Worm (Caenorhabditis elegans) whole organism, late embryonic: Measurements from ENCODE around the gene F31F6.1.

ENCODE experiments used
- C08G9.2 ChIP-seq: sonication (generic microtip); optimal IDR thresholded peaks from 2 replicates; lab custom pipeline; 2016; ENCODE audit warnings: mild to moderate bottlenecking, missing genetic modification characterization, moderate library complexity, missing compliant biosample characterization
- C38D4.7 ChIP-seq: fragments of 200-800 bp; sonication (Bioruptor generic); optimal IDR thresholded peaks from 2 replicates; lab custom pipeline; 2018; ENCODE audit warnings: mild to moderate bottlenecking, missing genetic modification characterization, moderate library complexity, missing compliant biosample characterization
- F13H6.1 ChIP-seq: sonication (generic microtip); optimal IDR thresholded peaks from 2 replicates; lab custom pipeline; 2016; ENCODE audit warnings: missing genetic modification characterization, missing compliant biosample characterization
- K09A11.1 ChIP-seq: sonication (generic microtip); optimal IDR thresholded peaks from 2 replicates; lab custom pipeline; 2017; ENCODE audit warnings: antibody characterized with exemption, mild to moderate bottlenecking, missing genetic modification characterization, missing compliant biosample characterization; ENCODE audit not compliant: insufficient read depth
- T23F11.4 ChIP-seq: fragments of 200-800 bp; sonication (Bioruptor generic); optimal IDR thresholded peaks from 2 replicates; lab custom pipeline; 2018; ENCODE audit warnings: mild to moderate bottlenecking, missing genetic modification characterization, missing compliant biosample characterization
- Y22D7AL.16 ChIP-seq: sonication (generic microtip); optimal IDR thresholded peaks from 2 replicates; lab custom pipeline; 2016; ENCODE audit warnings: missing genetic modification characterization, missing compliant biosample characterization
- ceh-24 ChIP-seq: sonication (generic microtip); optimal IDR thresholded peaks from 2 replicates; lab custom pipeline; 2016; ENCODE audit warnings: mild to moderate bottlenecking, missing genetic modification characterization, missing compliant biosample characterization
- ceh-30 ChIP-seq: fragments of 150-350 bp; optimal IDR thresholded peaks from 2 replicates; lab custom pipeline; 2014; ENCODE audit warnings: missing biosample characterization, missing genetic modification characterization
- ceh-34 ChIP-seq: sonication (generic microtip); optimal IDR thresholded peaks from 2 replicates; lab custom pipeline; 2016; ENCODE audit warnings: mild to moderate bottlenecking, missing genetic modification characterization, missing compliant biosample characterization
- ceh-45 ChIP-seq: fragments of 200-800 bp; sonication (Bioruptor generic); IDR thresholded peaks from 2 replicates; pipeline ENCODE4 v1.3.6; 2022; ENCODE audit warnings: missing genetic modification reagents, missing genetic modification characterization, missing compliant biosample characterization
- ceh-48 ChIP-seq: sonication (generic microtip); optimal IDR thresholded peaks from 2 replicates; lab custom pipeline; 2016; ENCODE audit warnings: missing genetic modification characterization, inconsistent platforms, missing compliant biosample characterization
- ceh-6 ChIP-seq: fragments of 200-800 bp; sonication (Bioruptor generic); optimal IDR thresholded peaks from 2 replicates; lab custom pipeline; 2018; ENCODE audit warnings: mild to moderate bottlenecking, missing genetic modification characterization, missing compliant biosample characterization
- ceh-9 ChIP-seq: sonication (generic microtip); optimal IDR thresholded peaks from 2 replicates; lab custom pipeline; 2016; ENCODE audit warnings: mild to moderate bottlenecking, missing genetic modification characterization, inconsistent platforms, missing compliant biosample characterization
- che-1 ChIP-seq: sonication (generic microtip); optimal IDR thresholded peaks from 2 replicates; lab custom pipeline; 2016; ENCODE audit warnings: mild to moderate bottlenecking, missing genetic modification characterization, missing compliant biosample characterization
- dmd-4 ChIP-seq: sonication (generic microtip); optimal IDR thresholded peaks from 2 replicates; lab custom pipeline; 2016; ENCODE audit warnings: borderline replicate concordance, missing genetic modification characterization, missing compliant biosample characterization
- dve-1 ChIP-seq: sonication (generic microtip); optimal IDR thresholded peaks from 2 replicates; lab custom pipeline; 2017; ENCODE audit warnings: antibody characterized with exemption, mild to moderate bottlenecking, missing genetic modification characterization, missing compliant biosample characterization
- eyg-1 ChIP-seq: sonication (generic microtip); optimal IDR thresholded peaks from 2 replicates; lab custom pipeline; 2016; ENCODE audit warnings: missing genotype, missing genetic modification characterization, missing compliant biosample characterization
- fkh-6 ChIP-seq: sonication (generic microtip); optimal IDR thresholded peaks from 2 replicates; lab custom pipeline; 2016; ENCODE audit warnings: missing genetic modification characterization, missing compliant biosample characterization
- hlh-13 ChIP-seq: fragments of 200-800 bp; sonication (Bioruptor generic); optimal IDR thresholded peaks from 2 replicates; lab custom pipeline; 2018; ENCODE audit warnings: mild to moderate bottlenecking, missing genetic modification characterization, missing compliant biosample characterization
- hlh-15 ChIP-seq: sonication (generic microtip); optimal IDR thresholded peaks from 2 replicates; lab custom pipeline; 2016; ENCODE audit warnings: missing genetic modification characterization, missing compliant biosample characterization
- hlh-6 ChIP-seq: sonication (generic microtip); optimal IDR thresholded peaks from 2 replicates; lab custom pipeline; 2016; ENCODE audit warnings: missing genotype, missing genetic modification characterization, missing compliant biosample characterization
- lin-11 ChIP-seq: fragments of 200-800 bp; sonication (Bioruptor generic); optimal IDR thresholded peaks from 2 replicates; lab custom pipeline; 2018; ENCODE audit warnings: mild to moderate bottlenecking, missing genetic modification characterization, missing compliant biosample characterization
- madf-2 ChIP-seq: sonication (generic microtip); optimal IDR thresholded peaks from 2 replicates; lab custom pipeline; 2017; ENCODE audit warnings: missing genetic modification characterization, missing compliant biosample characterization
- nfya-1 ChIP-seq: sonication (generic microtip); optimal IDR thresholded peaks from 2 replicates; lab custom pipeline; 2017; ENCODE audit warnings: missing genetic modification characterization, mild to moderate bottlenecking, missing compliant biosample characterization, antibody characterized with exemption, moderate library complexity
- nhr-11 ChIP-seq: fragments of 150-350 bp; optimal IDR thresholded peaks from 2 replicates; lab custom pipeline; 2014; ENCODE audit warnings: missing biosample characterization, missing genetic modification characterization
- nhr-232 ChIP-seq: sonication (generic microtip); optimal IDR thresholded peaks from 2 replicates; lab custom pipeline; 2016; ENCODE audit warnings: missing genetic modification characterization, missing compliant biosample characterization
- npax-4 ChIP-seq: sonication (generic microtip); optimal IDR thresholded peaks from 2 replicates; lab custom pipeline; 2016; ENCODE audit warnings: missing genetic modification characterization, missing compliant biosample characterization
- odd-2 ChIP-seq: sonication (generic microtip); optimal IDR thresholded peaks from 2 replicates; lab custom pipeline; 2017; ENCODE audit warnings: antibody characterized with exemption, mild to moderate bottlenecking, missing genetic modification characterization, missing compliant biosample characterization
- pat-9 ChIP-seq: fragments of 200-800 bp; sonication (Bioruptor generic); optimal IDR thresholded peaks from 2 replicates; lab custom pipeline; 2018; ENCODE audit warnings: mild to moderate bottlenecking, missing genetic modification characterization, moderate library complexity, missing compliant biosample characterization
- pax-1 ChIP-seq: fragments of 150-350 bp; optimal IDR thresholded peaks from 2 replicates; lab custom pipeline; 2014; ENCODE audit warnings: missing biosample characterization, missing genetic modification characterization
- pha-2 ChIP-seq: sonication (generic microtip); optimal IDR thresholded peaks from 2 replicates; lab custom pipeline; 2017; ENCODE audit warnings: mild to moderate bottlenecking, missing genetic modification characterization, missing compliant biosample characterization
- pha-4 ChIP-seq: fragments of 150-350 bp; optimal IDR thresholded peaks from 2 replicates; lab custom pipeline; 2018; ENCODE audit warnings: missing biosample characterization, missing genetic modification reagents, missing genetic modification characterization
- pqm-1 ChIP-seq: sonication (generic microtip); optimal IDR thresholded peaks from 2 replicates; lab custom pipeline; 2016; ENCODE audit warnings: missing genetic modification characterization, missing compliant biosample characterization
- pros-1 ChIP-seq: fragments of 150-350 bp; optimal IDR thresholded peaks from 2 replicates; lab custom pipeline; 2014; ENCODE audit warnings: missing biosample characterization, missing genetic modification reagents, missing genetic modification characterization
- rnt-1 ChIP-seq: sonication (generic microtip); optimal IDR thresholded peaks from 2 replicates; lab custom pipeline; 2016; ENCODE audit warnings: missing genetic modification characterization, missing compliant biosample characterization
- sdc-2 ChIP-seq: sonication (generic microtip); optimal IDR thresholded peaks from 2 replicates; lab custom pipeline; 2016; ENCODE audit warnings: missing genotype, missing genetic modification characterization, missing compliant biosample characterization
- syd-9 ChIP-seq: sonication (generic microtip); optimal IDR thresholded peaks from 2 replicates; lab custom pipeline; 2016; ENCODE audit warnings: mild to moderate bottlenecking, missing genetic modification characterization, moderate library complexity, missing compliant biosample characterization
- ttx-3 ChIP-seq: sonication (generic microtip); optimal IDR thresholded peaks from 2 replicates; lab custom pipeline; 2016; ENCODE audit warnings: missing genetic modification reagents, missing genetic modification characterization, missing compliant biosample characterization
- unc-55 ChIP-seq: sonication (generic microtip); optimal IDR thresholded peaks from 2 replicates; lab custom pipeline; 2017; ENCODE audit warnings: missing biosample characterization, missing genetic modification reagents, missing genetic modification characterization
- zip-5 ChIP-seq: sonication (generic microtip); optimal IDR thresholded peaks from 2 replicates; lab custom pipeline; 2016; ENCODE audit warnings: missing genetic modification characterization, missing compliant biosample characterization
- ztf-16 ChIP-seq: sonication (generic microtip); optimal IDR thresholded peaks from 2 replicates; lab custom pipeline; 2017; ENCODE audit warnings: missing genetic modification characterization, missing compliant biosample characterization

F31F6.1 gene

DNA sequence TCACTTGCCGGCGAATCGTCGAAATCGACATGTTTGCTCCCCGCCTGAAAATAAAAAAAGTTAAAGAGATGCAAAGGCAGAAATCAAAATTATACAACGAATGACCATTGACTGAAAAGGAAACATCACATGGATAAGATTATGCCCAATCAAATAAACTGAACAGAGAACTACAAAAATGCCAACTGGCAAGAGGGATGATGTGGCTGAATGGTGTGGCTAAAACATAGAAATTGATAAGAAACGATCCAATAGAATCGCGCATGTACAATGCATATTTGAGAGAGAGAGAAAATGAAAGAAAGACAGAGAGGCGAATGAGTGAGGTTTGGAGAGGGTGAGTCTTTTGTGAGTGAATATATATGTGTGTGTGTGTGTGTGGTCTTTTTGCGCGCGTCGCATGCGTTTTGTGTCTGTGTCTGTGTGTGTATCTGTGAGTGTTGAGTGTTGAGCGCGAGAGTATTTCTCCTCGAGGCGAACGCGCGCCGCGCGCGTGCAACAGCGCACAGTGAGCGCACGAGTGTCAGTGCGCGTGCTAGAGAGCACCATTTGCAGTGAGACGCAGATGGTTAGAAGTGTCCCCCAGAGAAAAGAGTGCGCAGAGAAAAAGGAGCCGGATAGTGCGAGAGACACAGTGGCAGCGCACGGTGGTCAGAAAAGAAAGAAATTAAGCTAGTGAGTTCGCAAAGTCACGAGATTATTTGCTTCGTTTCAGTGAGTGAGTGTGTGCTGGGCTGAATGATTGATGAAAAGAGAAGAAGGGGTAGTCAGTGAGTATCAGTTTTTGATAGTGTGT, 49.4 kb downstream of the F31F6.1 start, which contains the start of gene epn-1 (continued):
- TF ChIP-seq pqm-1 (tag; lab: Kevin White, UChicago): peak; percentile 88
- no peak for TF ChIP-seq hlh-15
- TF ChIP-seq ceh-6 (GFP tag; lab: Kevin White, UChicago): peak; percentile 54
- TF ChIP-seq lin-11 (tag; lab: Kevin White, UChicago): peak; percentile 11
- no peak for TF ChIP-seq che-1
- peak; percentile 94 for TF ChIP-seq sdc-2 (tag; lab: Kevin White, UChicago)
- peak; percentile 53 for TF ChIP-seq T23F11.4 (GFP tag; lab: Kevin White, UChicago)
- no peak for TF ChIP-seq pax-1 (tag; lab: Kevin White, UChicago)
- TF ChIP-seq ceh-9: no peak
- peak; percentile 76 for TF ChIP-seq C08G9.2
- no peak for TF ChIP-seq pha-4 (tag; lab: Kevin White, UChicago)
- TF ChIP-seq madf-2: peak; percentile 81
- TF ChIP-seq pat-9 (tag; lab: Kevin White, UChicago): peak; percentile 52
- TF ChIP-seq ztf-16 (tag; lab: Kevin White, UChicago): peak; percentile 50
- no peak for TF ChIP-seq ceh-30 (tag; lab: Kevin White, UChicago)
- no peak for TF ChIP-seq nhr-11 (tag; lab: Kevin White, UChicago)
- TF ChIP-seq zip-5 (tag; lab: Kevin White, UChicago): peak; percentile 16
- no peak for TF ChIP-seq pha-2 (tag; lab: Kevin White, UChicago)
- TF ChIP-seq hlh-6 (tag; lab: Kevin White, UChicago): peak; percentile 59
- peak; percentile 76 for TF ChIP-seq syd-9 (tag; lab: Kevin White, UChicago)
- no peak for TF ChIP-seq ttx-3 (tag; lab: Kevin White, UChicago)
- TF ChIP-seq ceh-45 (GFP tag; lab: Robert Waterston, UW): no peak
- peak; percentile 64 for TF ChIP-seq K09A11.1 (tag; lab: Kevin White, UChicago)
- no peak for TF ChIP-seq C38D4.7 (GFP tag; lab: Kevin White, UChicago)
- TF ChIP-seq eyg-1 (tag; lab: Kevin White, UChicago): peak; percentile 85
- TF ChIP-seq ceh-24: no peak
- peak; percentile 64 for TF ChIP-seq dmd-4 (tag; lab: Kevin White, UChicago)
- peak; percentile 96 for TF ChIP-seq ceh-34 (tag; lab: Kevin White, UChicago)
- TF ChIP-seq pros-1: peak; percentile 94
- TF ChIP-seq nhr-232 (tag; lab: Kevin White, UChicago): peak; percentile 41
- no peak for TF ChIP-seq npax-4 (tag; lab: Kevin White, UChicago)
- no peak for TF ChIP-seq odd-2 (tag; lab: Kevin White, UChicago)
- TF ChIP-seq ceh-48 (tag; lab: Kevin White, UChicago): no peak
- no peak for TF ChIP-seq hlh-13 (GFP tag; lab: Kevin White, UChicago)
- TF ChIP-seq fkh-6 (tag; lab: Kevin White, UChicago): peak; percentile 21
- peak; percentile 91 for TF ChIP-seq nfya-1
- peak; percentile 95 for TF ChIP-seq F13H6.1
- TF ChIP-seq Y22D7AL.16 (tag; lab: Kevin White, UChicago): peak; percentile 48
- peak; percentile 89 for TF ChIP-seq unc-55 (GFP tag; lab: Kevin White, UChicago)
- TF ChIP-seq rnt-1 (tag; lab: Kevin White, UChicago): peak; percentile 95
- TF ChIP-seq dve-1 (tag; lab: Kevin White, UChicago): peak; percentile 81
